Fruit fly (Drosophila melanogaster) whole organism, embryonic: ENCODE results near the gene Hsp22.

Experiments used
- Ada2b ChIP-seq: fragments of 200-800 bp; sonication (Bioruptor generic); IDR thresholded peaks from 2 replicates; pipeline ENCODE4 v1.3.6; 2022; ENCODE audit warnings: missing biosample characterization, missing genetic modification characterization
- C15 ChIP-seq: fragments of 200-800 bp; sonication (Bioruptor generic); IDR thresholded peaks from 3 replicates; pipeline ENCODE4 v1.3.6; 2022; ENCODE audit warnings: missing biosample characterization, missing genetic modification characterization
- CG11560 ChIP-seq: fragments of 200-800 bp; sonication (Bioruptor generic); IDR thresholded peaks from 3 replicates; pipeline ENCODE4 v1.3.6; 2022; ENCODE audit warnings: missing biosample characterization, missing genetic modification characterization
- CG11696 ChIP-seq: fragments of 200-800 bp; sonication (Bioruptor generic); IDR thresholded peaks from 2 replicates; pipeline ENCODE4 v1.3.6; 2022; ENCODE audit warnings: missing biosample characterization, missing genetic modification characterization
- CG1233 ChIP-seq: fragments of 200-800 bp; sonication (Bioruptor generic); optimal IDR thresholded peaks from 4 replicates; lab custom pipeline; 2018; ENCODE audit warnings: missing biosample characterization, mild to moderate bottlenecking, missing genetic modification characterization
- CG12942 ChIP-seq: fragments of 200-800 bp; sonication (Bioruptor generic); optimal IDR thresholded peaks from 3 replicates; lab custom pipeline; 2016; ENCODE audit warnings: missing biosample characterization, missing genetic modification characterization
- CG16813 ChIP-seq: fragments of 200-800 bp; sonication (Bioruptor generic); IDR thresholded peaks from 3 replicates; pipeline ENCODE4 v1.3.6; 2022; ENCODE audit warnings: missing biosample characterization, missing genetic modification characterization; ENCODE audit not compliant: partially characterized antibody
- CG17568 ChIP-seq: fragments of 200-800 bp; sonication (Bioruptor generic); optimal IDR thresholded peaks from 2 replicates; lab custom pipeline; 2018; ENCODE audit warnings: missing biosample characterization, mild to moderate bottlenecking, missing genetic modification characterization, moderate library complexity
- CG18011 ChIP-seq: fragments of 200-800 bp; sonication (Bioruptor generic); optimal IDR thresholded peaks from 2 replicates; lab custom pipeline; 2017; ENCODE audit warnings: missing biosample characterization, missing genetic modification characterization, mild to moderate bottlenecking, moderate library complexity, missing genotype
- CG32772 ChIP-seq: fragments of 200-800 bp; sonication (Bioruptor generic); IDR thresholded peaks from 2 replicates; pipeline ENCODE4 v1.3.6; 2022; ENCODE audit warnings: missing biosample characterization, missing genetic modification characterization
- CG34422 ChIP-seq: fragments of 200-800 bp; sonication (Bioruptor generic); IDR thresholded peaks from 3 replicates; pipeline ENCODE4 v1.3.6; 2022; ENCODE audit warnings: missing biosample characterization, missing genetic modification characterization
- CG4854 ChIP-seq: fragments of 200-800 bp; sonication (Bioruptor generic); optimal IDR thresholded peaks from 2 replicates; lab custom pipeline; 2016; ENCODE audit warnings: missing biosample characterization, missing genetic modification characterization, inconsistent platforms
- CG7271 ChIP-seq: fragments of 200-800 bp; sonication (Bioruptor generic); optimal IDR thresholded peaks from 2 replicates; lab custom pipeline; 2018; ENCODE audit warnings: missing biosample characterization, mild to moderate bottlenecking, missing genetic modification characterization, moderate library complexity
- CG7372 ChIP-seq: fragments of 200-800 bp; sonication (Bioruptor generic); IDR thresholded peaks from 2 replicates; pipeline ENCODE4 v1.3.6; 2022; ENCODE audit warnings: missing biosample characterization, missing genetic modification characterization
- CG7786 ChIP-seq: fragments of 200-800 bp; sonication (Bioruptor generic); optimal IDR thresholded peaks from 2 replicates; lab custom pipeline; 2016; ENCODE audit warnings: missing biosample characterization, missing genetic modification characterization
- CG7963 ChIP-seq: fragments of 200-800 bp; sonication (Bioruptor generic); IDR thresholded peaks from 3 replicates; pipeline ENCODE4 v1.3.6; 2022; ENCODE audit warnings: missing biosample characterization, missing genetic modification characterization; ENCODE audit not compliant: partially characterized antibody
- CG9215 ChIP-seq: fragments of 200-800 bp; sonication (Bioruptor generic); IDR thresholded peaks from 2 replicates; pipeline ENCODE4 v1.3.6; 2022; ENCODE audit warnings: missing biosample characterization, missing genetic modification characterization
- CHES-1-like ChIP-seq: fragments of 200-800 bp; sonication (Bioruptor generic); optimal IDR thresholded peaks from 2 replicates; lab custom pipeline; 2016; ENCODE audit warnings: missing biosample characterization, missing genetic modification characterization
- D19A ChIP-seq: fragments of 200-800 bp; optimal IDR thresholded peaks from 3 replicates; lab custom pipeline; 2019; ENCODE audit warnings: missing biosample characterization, mild to moderate bottlenecking, missing genetic modification characterization, moderate library complexity
- Dad ChIP-seq: fragments of 200-800 bp; sonication (Bioruptor generic); optimal IDR thresholded peaks from 3 replicates; lab custom pipeline; 2016; ENCODE audit warnings: missing biosample characterization, missing genetic modification characterization
- ERR ChIP-seq: fragments of 200-800 bp; sonication (Bioruptor generic); optimal IDR thresholded peaks from 2 replicates; lab custom pipeline; 2016; ENCODE audit warnings: missing biosample characterization, missing genetic modification characterization
- Fer2 ChIP-seq: fragments of 200-800 bp; sonication (Bioruptor generic); optimal IDR thresholded peaks from 2 replicates; lab custom pipeline; 2018; ENCODE audit warnings: missing biosample characterization, mild to moderate bottlenecking, missing genetic modification characterization, moderate library complexity
- GATAe ChIP-seq: fragments of 200-800 bp; sonication (Bioruptor generic); conservative IDR thresholded peaks from 2 replicates; pipeline ENCODE4 v1.3.6; 2022; ENCODE audit warnings: missing biosample characterization, missing genetic modification characterization
- HmgZ ChIP-seq: fragments of 200-800 bp; sonication (Bioruptor generic); optimal IDR thresholded peaks from 2 replicates; lab custom pipeline; 2018; ENCODE audit warnings: missing biosample characterization, mild to moderate bottlenecking, missing genetic modification characterization
- Hr3 ChIP-seq: fragments of 200-800 bp; sonication (Bioruptor generic); optimal IDR thresholded peaks from 3 replicates; lab custom pipeline; 2016; ENCODE audit warnings: missing biosample characterization, missing genetic modification characterization
- MESR4 ChIP-seq: fragments of 200-800 bp; sonication (Bioruptor generic); optimal IDR thresholded peaks from 2 replicates; lab custom pipeline; 2018; ENCODE audit warnings: missing biosample characterization, mild to moderate bottlenecking, missing genetic modification characterization, moderate library complexity
- Meics ChIP-seq: fragments of 200-800 bp; sonication (Bioruptor generic); optimal IDR thresholded peaks from 2 replicates; lab custom pipeline; 2017; ENCODE audit warnings: missing biosample characterization, mild to moderate bottlenecking, missing genetic modification characterization
- Optix ChIP-seq: fragments of 200-800 bp; sonication (Bioruptor generic); IDR thresholded peaks from 3 replicates; pipeline ENCODE4 v1.3.6; 2022; ENCODE audit warnings: missing biosample characterization, missing genetic modification characterization
- Pdp1 ChIP-seq, 2 experiments: fragments of 200-800 bp; sonication (Bioruptor generic); optimal IDR thresholded peaks; 3 replicates each; lab custom pipeline; 2016; ENCODE audit warnings: missing biosample characterization in 2 of 2, missing genetic modification characterization in 2 of 2, mild to moderate bottlenecking in 1 of 2, moderate library complexity in 1 of 2
- Side ChIP-seq: fragments of 200-800 bp; sonication (Bioruptor generic); optimal IDR thresholded peaks from 2 replicates; lab custom pipeline; 2016; ENCODE audit warnings: missing biosample characterization, missing genetic modification characterization
- Ssrp ChIP-seq: fragments of 200-800 bp; sonication (Bioruptor generic); optimal IDR thresholded peaks from 2 replicates; lab custom pipeline; 2018; ENCODE audit warnings: missing biosample characterization, mild to moderate bottlenecking, missing genetic modification characterization, moderate library complexity
- Stat92E ChIP-seq, 3 experiments: fragments of >200 bp in 2 of 3; fragments of 200-800 bp in 1 of 3; sonication (Bioruptor generic) in 1 of 3; optimal IDR thresholded peaks; 2 replicates each; lab custom pipeline; 2017 to 2019; ENCODE audit warnings: missing biosample characterization in 3 of 3, missing genetic modification characterization in 3 of 3, mild to moderate bottlenecking in 1 of 3, moderate library complexity in 1 of 3
- Vsx1 ChIP-seq: fragments of 200-800 bp; sonication (Bioruptor generic); optimal IDR thresholded peaks from 2 replicates; lab custom pipeline; 2017; ENCODE audit warnings: missing biosample characterization, mild to moderate bottlenecking, missing genetic modification characterization, missing genetic modification reagents
- ac ChIP-seq: fragments of 200-800 bp; sonication (Bioruptor generic); optimal IDR thresholded peaks from 3 replicates; lab custom pipeline; 2017; ENCODE audit warnings: missing biosample characterization, mild to moderate bottlenecking, missing genetic modification characterization
- bigmax ChIP-seq: fragments of 200-800 bp; sonication (Bioruptor generic); optimal IDR thresholded peaks from 2 replicates; lab custom pipeline; 2018; ENCODE audit warnings: missing biosample characterization, mild to moderate bottlenecking, missing genetic modification characterization
- br ChIP-seq: fragments of >200 bp; optimal IDR thresholded peaks from 2 replicates; lab custom pipeline; 2017
- dmrt11E ChIP-seq: fragments of 200-800 bp; sonication (Bioruptor generic); optimal IDR thresholded peaks from 3 replicates; lab custom pipeline; 2018; ENCODE audit warnings: missing biosample characterization, mild to moderate bottlenecking, missing genetic modification characterization, moderate library complexity
- dmrt99B ChIP-seq: fragments of 200-800 bp; sonication (Bioruptor generic); optimal IDR thresholded peaks from 2 replicates; lab custom pipeline; 2018; ENCODE audit warnings: missing biosample characterization, mild to moderate bottlenecking, missing genetic modification characterization, moderate library complexity
- emc ChIP-seq: fragments of 200-800 bp; sonication (Bioruptor generic); optimal IDR thresholded peaks from 2 replicates; lab custom pipeline; 2016; ENCODE audit warnings: missing biosample characterization, missing genetic modification characterization
- fd102C ChIP-seq: fragments of 200-800 bp; sonication (Bioruptor generic); optimal IDR thresholded peaks from 2 replicates; lab custom pipeline; 2018; ENCODE audit warnings: missing biosample characterization, mild to moderate bottlenecking, missing genetic modification characterization, moderate library complexity
- fd96Cb ChIP-seq: fragments of 200-800 bp; sonication (Bioruptor generic); optimal IDR thresholded peaks from 2 replicates; lab custom pipeline; 2018; ENCODE audit warnings: missing biosample characterization, mild to moderate bottlenecking, missing genetic modification characterization, moderate library complexity
- peb ChIP-seq: fragments of 200-800 bp; sonication (Bioruptor generic); IDR thresholded peaks from 2 replicates; pipeline ENCODE4 v1.3.6; 2022; ENCODE audit warnings: missing biosample characterization, missing genetic modification characterization
- sc ChIP-seq, 3 experiments: fragments of >200 bp in 2 of 3; fragments of 200-800 bp in 1 of 3; sonication (Bioruptor generic) in 1 of 3; optimal IDR thresholded peaks; 2 replicates in 2 of 3; 3 replicates in 1 of 3; lab custom pipeline; 2017; ENCODE audit warnings: mild to moderate bottlenecking in 1 of 3, missing biosample characterization in 1 of 3, missing genetic modification characterization in 1 of 3, missing genetic modification reagents in 1 of 3
- slp2 ChIP-seq: fragments of 200-800 bp; sonication (Bioruptor generic); optimal IDR thresholded peaks from 2 replicates; lab custom pipeline; 2016; ENCODE audit warnings: missing biosample characterization, missing genetic modification characterization
- so ChIP-seq: fragments of 200-800 bp; sonication (Bioruptor generic); IDR thresholded peaks from 3 replicates; pipeline ENCODE4 v1.3.6; 2022; ENCODE audit warnings: missing biosample characterization, missing genetic modification characterization
- ssp ChIP-seq: fragments of 200-800 bp; sonication (Bioruptor generic); IDR thresholded peaks from 2 replicates; pipeline ENCODE4 v1.3.6; 2022; ENCODE audit warnings: missing biosample characterization, missing genetic modification characterization
- trh ChIP-seq: fragments of 200-800 bp; sonication (Bioruptor generic); optimal IDR thresholded peaks from 2 replicates; lab custom pipeline; 2016; ENCODE audit warnings: missing biosample characterization, missing genetic modification characterization
- wek ChIP-seq: fragments of 200-800 bp; sonication (Bioruptor generic); optimal IDR thresholded peaks from 3 replicates; lab custom pipeline; 2018; ENCODE audit warnings: missing biosample characterization, mild to moderate bottlenecking, missing genetic modification characterization, moderate library complexity
- wor ChIP-seq: fragments of 200-800 bp; sonication (Bioruptor generic); IDR thresholded peaks from 2 replicates; pipeline ENCODE4 v1.3.6; 2022; ENCODE audit warnings: missing biosample characterization, missing genetic modification characterization
- z ChIP-seq: fragments of 200-800 bp; sonication (Bioruptor generic); IDR thresholded peaks from 3 replicates; pipeline ENCODE4 v1.3.6; 2022; ENCODE audit warnings: missing biosample characterization, missing genetic modification characterization

The Hsp22 gene

DNA sequence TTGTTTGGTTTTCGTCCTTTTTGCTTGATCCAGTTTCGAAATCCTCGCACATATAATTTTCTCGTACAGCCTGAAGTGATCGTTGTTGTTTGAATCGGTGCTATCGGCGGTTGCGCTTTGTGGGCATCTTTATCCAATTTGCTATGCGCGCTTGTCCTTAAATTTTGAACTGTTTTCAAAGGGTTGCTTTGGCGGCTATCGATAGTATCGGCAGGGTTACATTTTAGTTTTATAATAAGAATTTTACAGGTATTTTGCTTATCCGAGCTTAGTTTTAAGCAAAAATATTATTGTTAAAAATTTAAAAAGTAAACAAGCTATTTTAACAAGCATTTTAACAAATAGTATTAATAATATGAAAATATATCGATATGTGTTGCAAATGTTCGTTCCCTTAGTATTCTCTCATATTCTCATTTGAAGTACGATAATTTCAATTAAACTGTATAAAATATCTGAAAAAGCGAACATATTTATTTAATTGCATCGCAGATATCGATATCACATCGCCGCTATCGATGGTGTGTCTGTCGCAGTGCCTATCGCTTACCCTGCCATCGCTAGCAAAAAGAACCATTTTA, 5.8 kb upstream of the Hsp22 start, which contains the start of the genes Klp67A and CG4452 (continued):
- TF ChIP-seq wor (GFP tag; lab: Robert Waterston, UW) (no peak), CG17568 (GFP tag; lab: Kevin White, UChicago) (no peak), Ssrp (tag; lab: Kevin White, UChicago) (peak; percentile 32), Dad (GFP tag; lab: Kevin White, UChicago) (no peak), ac (GFP tag; lab: Kevin White, UChicago) (no peak), CG11560 (no peak), bigmax (no peak), CG7271 (tag; lab: Kevin White, UChicago) (peak; percentile 31), CG34422 (GFP tag; lab: Robert Waterston, UW) (no peak), trh (no peak), CG32772 (GFP tag; lab: Robert Waterston, UW) (no peak), CG7963 (GFP tag; lab: Robert Waterston, UW) (peak; percentile 78), CG16813 (GFP tag; lab: Robert Waterston, UW) (peak; percentile 95), CHES-1-like (no peak), Vsx1 (no peak), Side (GFP tag; lab: Kevin White, UChicago) (no peak), br (no peak), Ada2b (no peak), z (GFP tag; lab: Robert Waterston, UW) (no peak), CG18011 (GFP tag; lab: Kevin White, UChicago) (peak; percentile 11), dmrt99B (tag; lab: Kevin White, UChicago) (no peak), sc (optimal IDR thresholded peaks at IDR 0.05; lab: Kevin White, UChicago) (no peak), sc (GFP tag; optimal IDR thresholded peaks at IDR 0.05; lab: Kevin White, UChicago) (peak; percentile 47), CG9215 (GFP tag; lab: Robert Waterston, UW) (0 out of 2 replicates have a peak, but pooled peaks have one; percentile 24), Pdp1 (GFP tag; optimal IDR thresholded peaks at IDR 0.05; lab: Kevin White, UChicago) (peak in 1 of 2 experiments; percentile 21), CG7786 (GFP tag; lab: Kevin White, UChicago) (no peak), Meics (GFP tag; lab: Kevin White, UChicago) (no peak), MESR4 (no peak), so (GFP tag; lab: Robert Waterston, UW) (no peak), fd96Cb (tag; lab: Kevin White, UChicago) (no peak), dmrt11E (tag; lab: Kevin White, UChicago) (peak; percentile 63), CG12942 (peak; percentile 3), peb (GFP tag; lab: Robert Waterston, UW) (no peak), slp2 (GFP tag; lab: Kevin White, UChicago) (no peak), emc (GFP tag; lab: Kevin White, UChicago) (no peak), Optix (GFP tag; lab: Robert Waterston, UW) (no peak), ssp (GFP tag; lab: Robert Waterston, UW) (peak; percentile 4; the same call in 1 of the 2 replicates), CG1233 (GFP tag; lab: Kevin White, UChicago) (no peak), C15 (no peak), ERR (GFP tag; lab: Kevin White, UChicago) (no peak), Fer2 (no peak), wek (no peak), Hr3 (GFP tag; lab: Kevin White, UChicago) (peak; percentile 43), GATAe (no peak), CG4854 (GFP tag; lab: Kevin White, UChicago) (peak; percentile 17), CG7372 (GFP tag; lab: Robert Waterston, UW) (no peak), D19A (tag; lab: Kevin White, UChicago) (peak; percentile 3), HmgZ (tag; lab: Kevin White, UChicago) (peak; percentile 20), fd102C (GFP tag; lab: Kevin White, UChicago) (no peak), Stat92E (GFP tag; optimal IDR thresholded peaks at IDR 0.05; lab: Kevin White, UChicago) (no peak), CG11696 (GFP tag; lab: Robert Waterston, UW) (no peak)
